4 fruit fly cellular contexts compared by ENCODE assay signal in genomic region chr3R:30809287-30809933, dm6.
TF ChIP-seq lines count a peak whose summit lies in the region.

No protein-coding gene starts in this region.

- TF ChIP-seq CTCF in whole organism, embryonic (GFP tag; optimal IDR thresholded peaks at IDR 0.05; lab: Kevin White, UChicago), result no peak

TF ChIP-seq in whole organism, embryonic, 481 proteins besides CTCF, POLR2A, EP300 and RAD21 (continues in another document):
- TF ChIP-seq CG4360 (GFP tag; IDR thresholded peaks at IDR 0.05; lab: Robert Waterston, UW) (peak; percentile 86), Stat92E (GFP tag; optimal IDR thresholded peaks at IDR 0.05; lab: Kevin White, UChicago) (peak in 1 of 3 experiments; percentile 88), abd-A (tag; optimal IDR thresholded peaks at IDR 0.05; lab: Kevin White, UChicago) (no peak), nerfin-1 (tag; optimal IDR thresholded peaks at IDR 0.05; lab: Kevin White, UChicago) (peak; percentile 11), grn (GFP tag; optimal IDR thresholded peaks at IDR 0.05; lab: Kevin White, UChicago) (peak; percentile 88), sd (tag; optimal IDR thresholded peaks at IDR 0.05; lab: Kevin White, UChicago) (peak; percentile 10), ara (GFP tag; IDR thresholded peaks at IDR 0.05; lab: Robert Waterston, UW) (no peak), CG16813 (GFP tag; IDR thresholded peaks at IDR 0.05; lab: Robert Waterston, UW; ENCODE audit: partially characterized antibody) (0 out of 3 replicates have a peak, but pooled peaks have one; percentile 23), CG9727 (GFP tag; optimal IDR thresholded peaks at IDR 0.05; lab: Kevin White, UChicago) (no peak), chinmo (GFP tag; IDR thresholded peaks at IDR 0.05; lab: Robert Waterston, UW; ENCODE audit: partially characterized antibody) (peak; percentile 74; the same call in 1 of the 4 replicates), row (GFP tag; IDR thresholded peaks at IDR 0.05; lab: Robert Waterston, UW) (0 out of 3 replicates have a peak, but pooled peaks have one; percentile 17), gcm (GFP tag; optimal IDR thresholded peaks at IDR 0.05; lab: Kevin White, UChicago) (peak; percentile 51), D19B (GFP tag; optimal IDR thresholded peaks at IDR 0.05; lab: Kevin White, UChicago) (peak; percentile 72), CG2678 (tag; optimal IDR thresholded peaks at IDR 0.05; lab: Kevin White, UChicago) (no peak), CG6791 (GFP tag; IDR thresholded peaks at IDR 0.05; lab: Robert Waterston, UW; ENCODE audit: partially characterized antibody) (0 out of 3 replicates have a peak, but pooled peaks have one; percentile 22), Med (GFP tag; lab: Kevin White, UChicago) (peak; percentile 12), D19A (tag; optimal IDR thresholded peaks at IDR 0.05; lab: Kevin White, UChicago) (peak; percentile 98), chn (GFP tag; optimal IDR thresholded peaks at IDR 0.05; lab: Kevin White, UChicago) (peak; percentile 25), psq (GFP tag; optimal IDR thresholded peaks at IDR 0.05; lab: Kevin White, UChicago) (peak; percentile 34), H15 (GFP tag; IDR thresholded peaks at IDR 0.05; lab: Robert Waterston, UW) (no peak), pros (GFP tag; optimal IDR thresholded peaks at IDR 0.05; lab: Kevin White, UChicago) (peak; percentile 97)

TF ChIP-seq in whole organism, prepupa, 60 proteins besides CTCF, POLR2A, EP300 and RAD21:
- TF ChIP-seq svp (GFP tag; lab: Kevin White, UChicago) (peak; percentile 60), CG32006 (GFP tag; optimal IDR thresholded peaks at IDR 0.05; lab: Kevin White, UChicago) (no peak)

TF ChIP-seq in whole organism, pupa, 21 proteins besides CTCF, POLR2A, EP300 and RAD21:
- TF ChIP-seq gl (tag; optimal IDR thresholded peaks at IDR 0.05; lab: Kevin White, UChicago), result no peak
- no peak for TF ChIP-seq CG14655 (GFP tag; optimal IDR thresholded peaks at IDR 0.05; lab: Kevin White, UChicago)
- TF ChIP-seq Pif1A (GFP tag; optimal IDR thresholded peaks at IDR 0.05; lab: Kevin White, UChicago), result no peak
- no peak for TF ChIP-seq CG8159 (tag; optimal IDR thresholded peaks at IDR 0.05; lab: Kevin White, UChicago)
- 0 out of 3 replicates have a peak, but pooled peaks have one; percentile 13 for TF ChIP-seq CG4496 (GFP tag; IDR thresholded peaks at IDR 0.05; lab: Robert Waterston, UW)

TF ChIP-seq in whole organism, wandering third instar larva, 38 proteins besides CTCF, POLR2A, EP300 and RAD21:
- peak; percentile 14 for TF ChIP-seq woc (GFP tag; optimal IDR thresholded peaks at IDR 0.05; lab: Kevin White, UChicago)
- TF ChIP-seq Abd-B (GFP tag; optimal IDR thresholded peaks at IDR 0.05; lab: Kevin White, UChicago), result no peak
- no peak for TF ChIP-seq psq (GFP tag; optimal IDR thresholded peaks at IDR 0.05; lab: Kevin White, UChicago)
- no peak for TF ChIP-seq foxo (GFP tag; optimal IDR thresholded peaks at IDR 0.05; lab: Kevin White, UChicago)
